Fruit fly (Drosophila melanogaster): ENCODE results near the gene Hs3st-B.

The Hs3st-B gene

dm6 chrX:19291780-19292605 lies 43.6 kb downstream of the Hs3st-B start (continued):
- no peak for TF ChIP-seq tna (GFP tag; IDR thresholded peaks at IDR 0.05; ENCODE audit: partially characterized antibody)
- no peak for TF ChIP-seq Tbp (GFP tag; optimal IDR thresholded peaks at IDR 0.05)
- TF ChIP-seq bsh (GFP tag; optimal IDR thresholded peaks at IDR 0.05), result no peak
- TF ChIP-seq D19B (GFP tag; optimal IDR thresholded peaks at IDR 0.05), result peak; percentile 8
- TF ChIP-seq Vsx1 (GFP tag; optimal IDR thresholded peaks at IDR 0.05), result no peak
- peak; percentile 89 for TF ChIP-seq CG7987 (GFP tag; optimal IDR thresholded peaks at IDR 0.05)
- TF ChIP-seq Elba2 (GFP tag; optimal IDR thresholded peaks at IDR 0.05), result no peak
- TF ChIP-seq chif (GFP tag; optimal IDR thresholded peaks at IDR 0.05), result no peak
- no peak for TF ChIP-seq dan (GFP tag; IDR thresholded peaks at IDR 0.05)
- TF ChIP-seq Dll (GFP tag; IDR thresholded peaks at IDR 0.05; ENCODE audit: partially characterized antibody), result no peak
- TF ChIP-seq CG10959 (GFP tag; IDR thresholded peaks at IDR 0.05), result no peak
- no peak for TF ChIP-seq ewg (GFP tag; optimal IDR thresholded peaks at IDR 0.05)
- TF ChIP-seq CG6254 (GFP tag; optimal IDR thresholded peaks at IDR 0.05), result no peak
- TF ChIP-seq Taf1 (GFP tag; IDR thresholded peaks at IDR 0.05), result no peak
- no peak for TF ChIP-seq CG18476 (GFP tag; optimal IDR thresholded peaks at IDR 0.05)
- no peak for TF ChIP-seq Adf1 (GFP tag; IDR thresholded peaks at IDR 0.05)
- TF ChIP-seq Aef1 (GFP tag; IDR thresholded peaks at IDR 0.05), result no peak
- no peak for TF ChIP-seq MESR4 (GFP tag; optimal IDR thresholded peaks at IDR 0.05)
- TF ChIP-seq Antp (GFP tag; optimal IDR thresholded peaks at IDR 0.05), result no peak
- no peak for TF ChIP-seq Dfd (GFP tag; optimal IDR thresholded peaks at IDR 0.05)
- no peak for TF ChIP-seq tin (GFP tag; optimal IDR thresholded peaks at IDR 0.05)
- TF ChIP-seq NC2α (GFP tag; optimal IDR thresholded peaks at IDR 0.05), result no peak
- no peak for TF ChIP-seq CG10274 (GFP tag; optimal IDR thresholded peaks at IDR 0.05)
- TF ChIP-seq CG13894 (tag; optimal IDR thresholded peaks at IDR 0.05), result no peak
- no peak for TF ChIP-seq gcm (GFP tag; optimal IDR thresholded peaks at IDR 0.05)
- TF ChIP-seq sob (GFP tag; IDR thresholded peaks at IDR 0.05), result no peak
- TF ChIP-seq kni (GFP tag; optimal IDR thresholded peaks at IDR 0.05), result no peak
- TF ChIP-seq CG13775 (GFP tag; optimal IDR thresholded peaks at IDR 0.05), result no peak
- TF ChIP-seq Lhr (GFP tag; optimal IDR thresholded peaks at IDR 0.05), result no peak
- TF ChIP-seq Myb (GFP tag; optimal IDR thresholded peaks at IDR 0.05), result no peak
- TF ChIP-seq CG32532 (GFP tag; IDR thresholded peaks at IDR 0.05), result no peak
- no peak for TF ChIP-seq TFAM (GFP tag; optimal IDR thresholded peaks at IDR 0.05)
- TF ChIP-seq crp (GFP tag; optimal IDR thresholded peaks at IDR 0.05), result no peak
- TF ChIP-seq CG13424 (tag; optimal IDR thresholded peaks at IDR 0.05), result no peak
- no peak for TF ChIP-seq CG16779 (GFP tag; IDR thresholded peaks at IDR 0.05)
- no peak for TF ChIP-seq CG10267 (tag; optimal IDR thresholded peaks at IDR 0.05)
- TF ChIP-seq Mes4 (GFP tag; optimal IDR thresholded peaks at IDR 0.05), result no peak
- no peak for TF ChIP-seq Chrac-16 (GFP tag; optimal IDR thresholded peaks at IDR 0.05)
- TF ChIP-seq disco-r (GFP tag; optimal IDR thresholded peaks at IDR 0.05), result no peak
- TF ChIP-seq sug (tag; optimal IDR thresholded peaks at IDR 0.05), result peak; percentile 75
- TF ChIP-seq CG5180 (GFP tag; optimal IDR thresholded peaks at IDR 0.05), result peak; percentile 17
- TF ChIP-seq NfI (GFP tag; optimal IDR thresholded peaks at IDR 0.05), result no peak
- TF ChIP-seq dysf (GFP tag; IDR thresholded peaks at IDR 0.05), result no peak; the same call in 2 of the 3 replicates
- no peak for TF ChIP-seq repo (GFP tag; optimal IDR thresholded peaks at IDR 0.05)
- TF ChIP-seq sr (GFP tag; IDR thresholded peaks at IDR 0.05), result no peak
- no peak for TF ChIP-seq nerfin-2 (GFP tag; IDR thresholded peaks at IDR 0.05; ENCODE audit: partially characterized antibody)
- TF ChIP-seq jigr1 (GFP tag; IDR thresholded peaks at IDR 0.05), result no peak
- TF ChIP-seq onecut (GFP tag; IDR thresholded peaks at IDR 0.05), result no peak
- TF ChIP-seq mirr (GFP tag; optimal IDR thresholded peaks at IDR 0.05), result peak; percentile 42
